Worm (Caenorhabditis elegans) whole organism, L3 larva: Measurements from ENCODE around the gene gei-14.
A peak's percentile ranks its signal among the peaks of the same experiment; 100 is the strongest.

Experiments used
- R02D3.7 ChIP-seq: fragments of 150-350 bp; optimal IDR thresholded peaks from 2 replicates; lab custom pipeline; 2014; ENCODE audit warnings: missing biosample characterization, missing genetic modification characterization
- aly-2 ChIP-seq: fragments of 150-350 bp; optimal IDR thresholded peaks from 2 replicates; lab custom pipeline; 2014; ENCODE audit warnings: missing biosample characterization, missing genetic modification characterization
- ceh-9 ChIP-seq: sonication (generic microtip); optimal IDR thresholded peaks from 2 replicates; lab custom pipeline; 2018; ENCODE audit warnings: missing biosample characterization, missing genetic modification characterization
- daf-12 ChIP-seq: fragments of 150-350 bp; optimal IDR thresholded peaks from 2 replicates; lab custom pipeline; 2014; ENCODE audit warnings: missing biosample characterization, missing genetic modification reagents, missing genetic modification characterization
- egl-27 ChIP-seq: sonication (generic microtip); optimal IDR thresholded peaks from 4 replicates; lab custom pipeline; 2017; ENCODE audit warnings: missing biosample characterization, missing genetic modification reagents, missing genetic modification characterization
- egl-5 ChIP-seq: fragments of 150-350 bp; optimal IDR thresholded peaks from 2 replicates; lab custom pipeline; 2017; ENCODE audit warnings: missing biosample characterization, missing genetic modification reagents, missing genetic modification characterization, inconsistent platforms
- elt-2 ChIP-seq: sonication (generic microtip); optimal IDR thresholded peaks from 2 replicates; lab custom pipeline; 2016; ENCODE audit warnings: missing genetic modification reagents, mild to moderate bottlenecking, missing genetic modification characterization, missing compliant biosample characterization
- elt-3 ChIP-seq, 3 experiments: fragments of 150-350 bp in 1 of 3; sonication (generic microtip) in 2 of 3; optimal IDR thresholded peaks; 2 replicates in 2 of 3; 4 replicates in 1 of 3; lab custom pipeline; 2014 to 2017; ENCODE audit warnings: missing biosample characterization in 3 of 3, missing genetic modification characterization in 3 of 3
- eor-1 ChIP-seq, 2 experiments: fragments of 150-350 bp; optimal IDR thresholded peaks; 2 replicates each; lab custom pipeline; 2014 to 2018; ENCODE audit warnings: missing biosample characterization in 2 of 2, missing genetic modification characterization in 2 of 2
- fkh-10 ChIP-seq: sonication (generic microtip); optimal IDR thresholded peaks from 2 replicates; lab custom pipeline; 2017; ENCODE audit warnings: missing biosample characterization, missing genetic modification reagents, missing genetic modification characterization
- fkh-2 ChIP-seq: fragments of 150-350 bp; optimal IDR thresholded peaks from 2 replicates; lab custom pipeline; 2014; ENCODE audit warnings: missing biosample characterization, missing genetic modification reagents, missing genetic modification characterization
- fos-1 ChIP-seq: fragments of 150-350 bp; optimal IDR thresholded peaks from 2 replicates; lab custom pipeline; 2014; ENCODE audit warnings: missing biosample characterization, missing genetic modification characterization
- jun-1 ChIP-seq: fragments of 150-350 bp; optimal IDR thresholded peaks from 2 replicates; lab custom pipeline; 2014; ENCODE audit warnings: missing biosample characterization, missing genetic modification reagents, missing genetic modification characterization
- lin-39 ChIP-seq: fragments of 150-350 bp; optimal IDR thresholded peaks from 2 replicates; lab custom pipeline; 2018; ENCODE audit warnings: missing biosample characterization, missing genetic modification reagents, missing genetic modification characterization
- mml-1 ChIP-seq: fragments of 150-350 bp; sonication (generic microtip); optimal IDR thresholded peaks from 3 replicates; lab custom pipeline; 2014; ENCODE audit warnings: missing biosample characterization, missing genetic modification characterization
- nhr-11 ChIP-seq: fragments of 150-350 bp; optimal IDR thresholded peaks from 2 replicates; lab custom pipeline; 2014; ENCODE audit warnings: missing biosample characterization, missing genetic modification characterization
- nhr-23 ChIP-seq: fragments of 150-350 bp; optimal IDR thresholded peaks from 2 replicates; lab custom pipeline; 2014; ENCODE audit warnings: missing biosample characterization, missing genetic modification reagents, missing genetic modification characterization
- nhr-237 ChIP-seq: fragments of 150-350 bp; optimal IDR thresholded peaks from 2 replicates; lab custom pipeline; 2014; ENCODE audit warnings: missing biosample characterization, missing genetic modification characterization
- nhr-25 ChIP-seq: sonication (generic microtip); optimal IDR thresholded peaks from 2 replicates; lab custom pipeline; 2017; ENCODE audit warnings: missing biosample characterization, missing genetic modification characterization
- nhr-43 ChIP-seq: sonication (generic microtip); optimal IDR thresholded peaks from 2 replicates; lab custom pipeline; 2016; ENCODE audit warnings: mild to moderate bottlenecking, missing genetic modification characterization, missing compliant biosample characterization; ENCODE audit not compliant: poor library complexity, severe bottlenecking
- nhr-67 ChIP-seq: fragments of 150-350 bp; optimal IDR thresholded peaks from 2 replicates; lab custom pipeline; 2014; ENCODE audit warnings: missing biosample characterization, missing genetic modification characterization
- nhr-76 ChIP-seq: fragments of 150-350 bp; sonication (generic microtip); optimal IDR thresholded peaks from 5 replicates; lab custom pipeline; 2014; ENCODE audit warnings: missing biosample characterization, missing genetic modification characterization
- nhr-77 ChIP-seq: fragments of 150-350 bp; optimal IDR thresholded peaks from 2 replicates; lab custom pipeline; 2014; ENCODE audit warnings: missing biosample characterization, missing genetic modification characterization
- pha-4 ChIP-seq: fragments of 150-350 bp; optimal IDR thresholded peaks from 2 replicates; lab custom pipeline; 2014; ENCODE audit warnings: missing biosample characterization, missing genetic modification reagents, missing genetic modification characterization
- pqm-1 ChIP-seq: fragments of 150-350 bp; optimal IDR thresholded peaks from 2 replicates; lab custom pipeline; 2017; ENCODE audit warnings: missing biosample characterization, missing genetic modification characterization, inconsistent platforms
- sea-2 ChIP-seq: fragments of 150-350 bp; sonication (generic microtip); optimal IDR thresholded peaks from 4 replicates; lab custom pipeline; 2014; ENCODE audit warnings: missing biosample characterization, missing genetic modification reagents, missing genetic modification characterization
- snpc-4 ChIP-seq: fragments of 150-350 bp; optimal IDR thresholded peaks from 2 replicates; lab custom pipeline; 2014; ENCODE audit warnings: missing biosample characterization, missing genetic modification characterization
- tbx-2 ChIP-seq: sonication (generic microtip); optimal IDR thresholded peaks from 2 replicates; lab custom pipeline; 2016; ENCODE audit warnings: mild to moderate bottlenecking, missing genetic modification characterization, missing compliant biosample characterization
- unc-39 ChIP-seq: sonication (generic microtip); optimal IDR thresholded peaks from 4 replicates; lab custom pipeline; 2017; ENCODE audit warnings: missing biosample characterization, missing genetic modification characterization
- zag-1 ChIP-seq: fragments of 150-350 bp; optimal IDR thresholded peaks from 2 replicates; lab custom pipeline; 2014; ENCODE audit warnings: missing biosample characterization, missing genetic modification characterization

gei-14 gene

ce11 chrII:8269855-8270647 lies 6.0 kb downstream of the gei-14 start, which contains the start of gene tdc-1:
Gene tdc-1, plus strand, starts transcription at chrII:8270597.
- TF ChIP-seq sea-2 (GFP tag; lab: Kevin White, UChicago) = no peak
- no peak for TF ChIP-seq nhr-76 (tag; lab: Kevin White, UChicago)
- TF ChIP-seq nhr-67 = no peak
- no peak for TF ChIP-seq zag-1 (tag; lab: Kevin White, UChicago)
- no peak for TF ChIP-seq nhr-25 (tag; lab: Kevin White, UChicago)

ce11 chrII:8269351-8269750 lies 6.7 kb downstream of the gei-14 start, which contains the start of gene K01C8.2:
Gene K01C8.2, minus strand, starts transcription at chrII:8269451.
- TF ChIP-seq egl-5 (tag; lab: Kevin White, UChicago) (no peak), daf-12 (tag; lab: Kevin White, UChicago) (no peak), snpc-4 (tag; lab: Kevin White, UChicago) (no peak), aly-2 (tag; lab: Kevin White, UChicago) (no peak), lin-39 (tag; lab: Kevin White, UChicago) (no peak), nhr-77 (tag; lab: Kevin White, UChicago) (no peak), mml-1 (tag; lab: Kevin White, UChicago) (no peak), elt-2 (tag; lab: Kevin White, UChicago) (no peak), fos-1 (tag; lab: Kevin White, UChicago) (no peak), tbx-2 (tag; lab: Kevin White, UChicago) (no peak), jun-1 (tag; lab: Kevin White, UChicago) (no peak), nhr-76 (tag; lab: Kevin White, UChicago) (no peak), egl-27 (tag; lab: Kevin White, UChicago) (no peak), pha-4 (tag; lab: Kevin White, UChicago) (no peak)

- TF ChIP-seq nhr-23 (tag; lab: Kevin White, UChicago) = no peak
- TF ChIP-seq unc-39 = no peak
- TF ChIP-seq nhr-237 (tag; lab: Kevin White, UChicago) = no peak
- no peak for TF ChIP-seq egl-27 (tag; lab: Kevin White, UChicago)
- TF ChIP-seq fkh-10 (GFP tag; lab: Kevin White, UChicago) = no peak
- peak; percentile 2 for TF ChIP-seq nhr-43 (tag; lab: Kevin White, UChicago)
- TF ChIP-seq eor-1 (tag; optimal IDR thresholded peaks at IDR 0.05; lab: Kevin White, UChicago) = no peak
- TF ChIP-seq fkh-2 (tag; lab: Kevin White, UChicago) = no peak
- TF ChIP-seq, all 47 proteins: peak for 1
These were observed 8.4 kb downstream of the gei-14 start for ce11 chrII:8267679-8268078.

ce11 chrII:8266559-8266958 lies 9.5 kb downstream of the gei-14 start:
- TF ChIP-seq nhr-23 (tag; lab: Kevin White, UChicago) (peak; percentile 13), elt-2 (tag; lab: Kevin White, UChicago) (peak; percentile 82), pqm-1 (peak; percentile 12), R02D3.7 (tag; lab: Kevin White, UChicago) (no peak), elt-3 (tag; optimal IDR thresholded peaks at IDR 0.05; lab: Kevin White, UChicago) (peak in 2 of 3 experiments; percentile 29 to 63), nhr-43 (tag; lab: Kevin White, UChicago) (no peak)

- TF ChIP-seq aly-2 (tag; lab: Kevin White, UChicago) (no peak), nhr-43 (tag; lab: Kevin White, UChicago) (peak; percentile 13)
These were observed 11.4 kb downstream of the gei-14 start, which contains the start of gene srdh-1 for ce11 chrII:8264619-8265018. Gene srdh-1, plus strand, starts transcription at chrII:8264661.

ce11 chrII:8263562-8263961 lies 12.5 kb downstream of the gei-14 start:
- TF ChIP-seq nhr-43 (tag; lab: Kevin White, UChicago) = peak; percentile 27
- peak; percentile 16 for TF ChIP-seq nhr-25 (tag; lab: Kevin White, UChicago)
- no peak for TF ChIP-seq eor-1 (tag; optimal IDR thresholded peaks at IDR 0.05; lab: Kevin White, UChicago)
- no peak for TF ChIP-seq ceh-9 (tag; lab: Kevin White, UChicago)
- no peak for TF ChIP-seq nhr-11 (tag; lab: Kevin White, UChicago)
- TF ChIP-seq nhr-76 (tag; lab: Kevin White, UChicago) = no peak
- peak; percentile 51 for TF ChIP-seq nhr-23 (tag; lab: Kevin White, UChicago)
- TF ChIP-seq, all 47 proteins: peak for 3
